Fruit fly (Drosophila melanogaster): ENCODE results near the gene emb.

DNA sequence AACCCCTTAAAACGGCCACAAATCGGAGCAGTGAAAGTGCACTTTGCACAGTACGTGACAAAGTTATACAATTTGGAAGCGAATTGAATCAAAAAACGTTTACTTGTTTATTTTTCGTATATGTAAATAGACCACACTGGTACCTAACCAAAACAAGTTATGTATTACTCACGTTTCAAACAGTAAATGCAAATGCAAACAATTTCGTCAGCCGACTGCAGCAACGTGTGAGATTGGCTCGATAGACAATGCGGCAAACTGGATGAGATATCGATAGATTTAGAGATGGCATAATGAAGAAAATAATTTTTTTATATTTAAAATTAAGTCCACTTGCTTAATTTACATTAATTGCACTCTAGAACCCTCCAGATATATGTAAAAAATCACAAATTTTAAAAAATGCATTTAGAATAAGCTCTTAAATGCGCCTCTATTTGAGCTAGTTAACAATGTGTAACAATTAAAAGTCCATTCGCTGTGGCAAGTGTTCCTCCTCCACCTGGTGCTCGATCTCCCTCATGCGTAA, 21.8 kb upstream of the emb start, which contains the start of gene AlaRS:
- peak; percentile 38 for TF ChIP-seq Eip75B (GFP tag; optimal IDR thresholded peaks at IDR 0.05)
- TF ChIP-seq svp (GFP tag), result peak; percentile 69
- no peak for TF ChIP-seq fd59A (GFP tag; optimal IDR thresholded peaks at IDR 0.05)
- peak; percentile 29 for TF ChIP-seq CG34406 (GFP tag; optimal IDR thresholded peaks at IDR 0.05)
- 0 out of 3 replicates have a peak, but pooled peaks have one; percentile 48 for TF ChIP-seq eg (GFP tag; IDR thresholded peaks at IDR 0.05)
- no peak for TF ChIP-seq Hr38 (GFP tag; optimal IDR thresholded peaks at IDR 0.05)
- no peak for TF ChIP-seq CG7368 (GFP tag; optimal IDR thresholded peaks at IDR 0.05)
- peak; percentile 29 for TF ChIP-seq cyc (GFP tag; optimal IDR thresholded peaks at IDR 0.05)
- TF ChIP-seq net (GFP tag; optimal IDR thresholded peaks at IDR 0.05), result peak; percentile 32
- TF ChIP-seq fd85E (GFP tag; optimal IDR thresholded peaks at IDR 0.05), result peak; percentile 9
- peak; percentile 15 for TF ChIP-seq CG6808 (GFP tag; optimal IDR thresholded peaks at IDR 0.05)
- no peak for TF ChIP-seq CG16779 (tag; optimal IDR thresholded peaks at IDR 0.05)
- peak; percentile 19 for TF ChIP-seq CG31627 (GFP tag; optimal IDR thresholded peaks at IDR 0.05)

Data from whole organism, prepupa.